Worm (Caenorhabditis elegans) whole organism, L4 larva: Measurements from ENCODE around the gene ZK822.1.

Source experiments
- D1046.2 ChIP-seq: fragments of 200-800 bp; sonication (Bioruptor generic); IDR thresholded peaks from 2 replicates; pipeline ENCODE4 v1.3.6; 2022; ENCODE audit warnings: missing genetic modification characterization, missing compliant biosample characterization
- F26F4.8 ChIP-seq: fragments of 200-800 bp; sonication (Bioruptor generic); conservative IDR thresholded peaks from 2 replicates; pipeline ENCODE4 v1.3.6; 2022; ENCODE audit warnings: missing genetic modification characterization, missing compliant biosample characterization
- F37D6.2 ChIP-seq: sonication (generic microtip); optimal IDR thresholded peaks from 2 replicates; lab custom pipeline; 2016; ENCODE audit warnings: mild to moderate bottlenecking, missing genetic modification characterization, missing compliant biosample characterization
- F44E2.7 ChIP-seq: fragments of 200-800 bp; sonication (Bioruptor generic); IDR thresholded peaks from 2 replicates; pipeline ENCODE4 v2.1.2; 2022; ENCODE audit warnings: missing genetic modification characterization, missing compliant biosample characterization
- F49E8.2 ChIP-seq: sonication (generic microtip); optimal IDR thresholded peaks from 2 replicates; lab custom pipeline; 2016; ENCODE audit warnings: missing compliant biosample characterization, mild to moderate bottlenecking, missing genetic modification characterization, borderline replicate concordance
- Y5F2A.4 ChIP-seq: fragments of 200-800 bp; sonication (Bioruptor generic); optimal IDR thresholded peaks from 2 replicates; lab custom pipeline; 2018; ENCODE audit warnings: mild to moderate bottlenecking, missing genetic modification characterization, missing compliant biosample characterization
- ZK337.2 ChIP-seq: fragments of 200-800 bp; sonication (Bioruptor generic); IDR thresholded peaks from 2 replicates; pipeline ENCODE4 v1.3.6; 2022; ENCODE audit warnings: missing genetic modification reagents, missing genetic modification characterization, missing compliant biosample characterization
- aha-1 ChIP-seq: fragments of 150-350 bp; peaks from one replicate; lab custom pipeline; 2014; ENCODE audit warnings: missing biosample characterization, missing genetic modification characterization
- ama-1 ChIP-seq: fragments of 150-350 bp; optimal IDR thresholded peaks from 2 replicates; lab custom pipeline; 2014; ENCODE audit warnings: inconsistent platforms, mixed read lengths
- arid-1 ChIP-seq: fragments of 200-800 bp; sonication (Bioruptor generic); conservative IDR thresholded peaks from 2 replicates; pipeline ENCODE4 v1.3.6; 2022; ENCODE audit warnings: missing genetic modification reagents, missing genetic modification characterization, missing compliant biosample characterization
- ceh-28 ChIP-seq: fragments of 150-350 bp; optimal IDR thresholded peaks from 2 replicates; lab custom pipeline; 2014; ENCODE audit warnings: missing biosample characterization, missing genetic modification reagents, missing genetic modification characterization
- ceh-82 ChIP-seq: sonication (generic microtip); optimal IDR thresholded peaks from 2 replicates; lab custom pipeline; 2017; ENCODE audit warnings: missing biosample characterization, missing genetic modification characterization
- daf-16 ChIP-seq, 3 experiments: sonication (generic microtip); optimal IDR thresholded peaks; 2 replicates each; lab custom pipeline; 2016 to 2017; ENCODE audit warnings: missing genetic modification characterization in 3 of 3, missing genetic modification reagents in 3 of 3, mild to moderate bottlenecking in 2 of 3, missing compliant biosample characterization in 2 of 3, missing biosample characterization in 1 of 3, moderate library complexity in 1 of 3
- dmd-6 ChIP-seq: fragments of 200-800 bp; sonication (Bioruptor generic); IDR thresholded peaks from 2 replicates; pipeline ENCODE4 v1.3.6; 2022; ENCODE audit warnings: missing genetic modification reagents, missing genetic modification characterization, missing compliant biosample characterization
- dpl-1 ChIP-seq: fragments of 150-350 bp; optimal IDR thresholded peaks from 2 replicates; lab custom pipeline; 2014; ENCODE audit warnings: missing biosample characterization, missing genetic modification reagents, missing genetic modification characterization
- egl-27 ChIP-seq: sonication (generic microtip); optimal IDR thresholded peaks from 3 replicates; lab custom pipeline; 2017; ENCODE audit warnings: missing biosample characterization, missing genetic modification reagents, missing genetic modification characterization
- gei-8 ChIP-seq: fragments of 200-800 bp; sonication (Bioruptor generic); optimal IDR thresholded peaks from 2 replicates; lab custom pipeline; 2018; ENCODE audit warnings: mild to moderate bottlenecking, missing genetic modification characterization, missing compliant biosample characterization
- hlh-30 ChIP-seq: sonication (generic microtip); optimal IDR thresholded peaks from 2 replicates; lab custom pipeline; 2017; ENCODE audit warnings: antibody characterized with exemption, mild to moderate bottlenecking, missing genetic modification characterization, missing compliant biosample characterization; ENCODE audit not compliant: insufficient read depth
- lin-1 ChIP-seq: fragments of 200-800 bp; sonication (Bioruptor generic); IDR thresholded peaks from 2 replicates; pipeline ENCODE4 v1.3.6; 2022; ENCODE audit warnings: missing genetic modification reagents, missing genetic modification characterization, missing compliant biosample characterization
- lin-13 ChIP-seq: fragments of 150-350 bp; optimal IDR thresholded peaks from 2 replicates; lab custom pipeline; 2014; ENCODE audit warnings: missing biosample characterization, missing genetic modification reagents, missing genetic modification characterization
- lir-3 ChIP-seq: sonication (generic microtip); optimal IDR thresholded peaks from 2 replicates; lab custom pipeline; 2016; ENCODE audit warnings: mild to moderate bottlenecking, missing genetic modification characterization, missing compliant biosample characterization
- madf-9 ChIP-seq: fragments of 200-800 bp; sonication (Bioruptor generic); conservative IDR thresholded peaks from 2 replicates; pipeline ENCODE4 v1.3.6; 2022; ENCODE audit warnings: missing genetic modification reagents, missing genetic modification characterization, missing compliant biosample characterization
- nhr-10 ChIP-seq: fragments of 150-350 bp; optimal IDR thresholded peaks from 2 replicates; lab custom pipeline; 2014; ENCODE audit warnings: missing biosample characterization, missing genetic modification characterization
- nhr-102 ChIP-seq: sonication (generic microtip); optimal IDR thresholded peaks from 2 replicates; lab custom pipeline; 2016; ENCODE audit warnings: mild to moderate bottlenecking, missing genetic modification characterization, moderate library complexity, missing compliant biosample characterization
- nhr-11 ChIP-seq: fragments of 150-350 bp; optimal IDR thresholded peaks from 2 replicates; lab custom pipeline; 2014; ENCODE audit warnings: missing biosample characterization, missing genetic modification characterization
- nhr-111 ChIP-seq: fragments of 200-800 bp; sonication (Bioruptor generic); optimal IDR thresholded peaks from 2 replicates; lab custom pipeline; 2018; ENCODE audit warnings: mild to moderate bottlenecking, missing genetic modification characterization, missing compliant biosample characterization
- nhr-42 ChIP-seq: fragments of 200-800 bp; sonication (Bioruptor generic); IDR thresholded peaks from 2 replicates; pipeline ENCODE4 v1.3.6; 2022; ENCODE audit warnings: missing genetic modification characterization, missing compliant biosample characterization
- nhr-48 ChIP-seq: sonication (generic microtip); optimal IDR thresholded peaks from 2 replicates; lab custom pipeline; 2016; ENCODE audit warnings: mild to moderate bottlenecking, missing genetic modification characterization, missing compliant biosample characterization
- nhr-77 ChIP-seq: fragments of 150-350 bp; optimal IDR thresholded peaks from 2 replicates; lab custom pipeline; 2014; ENCODE audit warnings: missing biosample characterization, missing genetic modification characterization
- set-16 ChIP-seq: fragments of 200-800 bp; sonication (Bioruptor generic); IDR thresholded peaks from 2 replicates; pipeline ENCODE4 v1.3.6; 2022; ENCODE audit warnings: missing genetic modification reagents, missing genetic modification characterization, missing compliant biosample characterization
- skn-1 ChIP-seq: fragments of 150-350 bp; optimal IDR thresholded peaks from 2 replicates; lab custom pipeline; 2014; ENCODE audit warnings: missing biosample characterization, missing genetic modification characterization
- snpc-1.2 ChIP-seq: fragments of 200-800 bp; sonication (Bioruptor generic); IDR thresholded peaks from 2 replicates; pipeline ENCODE4 v1.3.6; 2022; ENCODE audit warnings: missing genetic modification reagents, missing genetic modification characterization, missing compliant biosample characterization
- snpc-4 ChIP-seq: fragments of 150-350 bp; optimal IDR thresholded peaks from 2 replicates; lab custom pipeline; 2014; ENCODE audit warnings: missing biosample characterization, missing genetic modification characterization
- spr-1 ChIP-seq: sonication (generic microtip); optimal IDR thresholded peaks from 2 replicates; lab custom pipeline; 2016; ENCODE audit warnings: mild to moderate bottlenecking, missing genetic modification characterization, missing compliant biosample characterization
- unc-130 ChIP-seq: sonication (generic microtip); optimal IDR thresholded peaks from 2 replicates; lab custom pipeline; 2016; ENCODE audit warnings: missing genetic modification reagents, missing genetic modification characterization, missing compliant biosample characterization
- unc-62 ChIP-seq, 3 experiments: fragments of 150-350 bp in 1 of 3; sonication (generic microtip); optimal IDR thresholded peaks in 2 of 3; peaks in 1 of 3; 1 replicate in 1 of 3; 2 replicates in 2 of 3; lab custom pipeline; 2014 to 2017; ENCODE audit warnings: missing biosample characterization in 3 of 3, missing genetic modification characterization in 3 of 3, missing genetic modification reagents in 3 of 3, missing genotype in 1 of 3
- zag-1 ChIP-seq: fragments of 150-350 bp; optimal IDR thresholded peaks from 2 replicates; lab custom pipeline; 2014; ENCODE audit warnings: missing biosample characterization, missing genetic modification characterization
- zfp-3 ChIP-seq: fragments of 200-800 bp; sonication (Bioruptor generic); conservative IDR thresholded peaks from 2 replicates; pipeline ENCODE4 v1.3.6; 2022; ENCODE audit warnings: missing genetic modification reagents, missing genetic modification characterization, missing compliant biosample characterization
- ztf-11 ChIP-seq: fragments of 150-350 bp; optimal IDR thresholded peaks from 2 replicates; lab custom pipeline; 2014; ENCODE audit warnings: missing biosample characterization, missing genetic modification characterization

The ZK822.1 gene

DNA sequence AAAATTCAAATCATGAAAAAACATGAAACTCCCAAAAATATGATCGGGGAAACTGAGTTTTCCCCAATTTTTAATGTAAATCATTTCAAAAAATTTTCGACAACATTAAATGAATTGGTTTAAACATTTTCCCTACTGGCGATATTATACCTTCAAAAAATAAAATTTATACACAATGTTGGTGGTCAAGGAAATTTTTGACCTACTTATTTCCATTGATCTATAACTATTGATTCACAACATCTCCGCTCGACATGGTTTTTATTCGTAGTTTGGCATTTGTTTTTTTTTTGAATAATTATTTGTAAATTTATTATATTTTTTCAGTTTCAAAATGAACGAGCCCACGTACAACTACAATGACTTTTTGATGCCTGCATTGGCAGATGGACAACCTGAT lies 28.3 kb upstream of the ZK822.1 start, which contains the start of gene tbx-36:
tbx-36 (plus strand) TSS at position 301 of the 400 bp plus-strand sequence.
- TF ChIP-seq aha-1 (tag; lab: Kevin White, UChicago): peak; percentile 56
- TF ChIP-seq snpc-4 (tag; lab: Kevin White, UChicago): no peak

DNA sequence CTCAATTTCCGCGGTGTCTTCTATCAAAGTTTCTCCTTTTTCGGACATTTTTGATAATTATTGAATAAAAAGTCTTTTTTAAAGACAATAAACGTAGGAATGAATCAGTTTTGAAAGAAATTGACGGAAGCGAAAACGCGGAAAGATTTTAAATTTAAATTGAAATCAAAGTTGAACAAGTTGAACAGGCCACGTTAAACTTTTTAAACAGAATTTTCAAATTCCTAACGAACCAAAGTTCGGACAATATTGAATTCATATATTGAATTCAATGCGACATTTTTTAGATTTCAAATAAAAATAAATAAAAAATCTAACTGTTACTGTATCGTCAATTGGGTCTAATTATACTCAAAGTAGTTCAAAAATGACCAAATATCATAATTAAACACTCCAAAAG lies 27.8 kb upstream of the ZK822.1 start, which contains the start of gene hdl-1:
hdl-1 (minus strand) TSS at position 101 of the 400 bp plus-strand sequence.
- TF ChIP-seq zfp-3 (GFP tag; lab: Robert Waterston, UW) (no peak), dpl-1 (GFP tag; lab: Kevin White, UChicago) (no peak), egl-27 (no peak), dmd-6 (GFP tag; lab: Robert Waterston, UW) (no peak), F26F4.8 (GFP tag; lab: Robert Waterston, UW) (no peak), ZK337.2 (no peak), ztf-11 (tag; lab: Kevin White, UChicago) (no peak), F44E2.7 (GFP tag; lab: Robert Waterston, UW) (no peak), daf-16 (GFP tag; optimal IDR thresholded peaks at IDR 0.05; lab: Kevin White, UChicago) (no peak), daf-16 (tag; optimal IDR thresholded peaks at IDR 0.05; lab: Kevin White, UChicago) (no peak), lin-13 (GFP tag; lab: Kevin White, UChicago) (no peak), nhr-42 (no peak), unc-62 (GFP tag; optimal IDR thresholded peaks at IDR 0.05 in 1 of 2; lab: Kevin White, UChicago) (no peak), unc-62 (tag; optimal IDR thresholded peaks at IDR 0.05; lab: Kevin White, UChicago) (no peak), zag-1 (tag; lab: Kevin White, UChicago) (no peak), lin-1 (GFP tag; lab: Robert Waterston, UW) (no peak), unc-130 (GFP tag; lab: Kevin White, UChicago) (no peak), ceh-28 (tag; lab: Kevin White, UChicago) (no peak), ama-1 (lab: Kevin White, UChicago) (no peak), arid-1 (GFP tag; lab: Robert Waterston, UW) (no peak), aha-1 (tag; lab: Kevin White, UChicago) (no peak)

DNA sequence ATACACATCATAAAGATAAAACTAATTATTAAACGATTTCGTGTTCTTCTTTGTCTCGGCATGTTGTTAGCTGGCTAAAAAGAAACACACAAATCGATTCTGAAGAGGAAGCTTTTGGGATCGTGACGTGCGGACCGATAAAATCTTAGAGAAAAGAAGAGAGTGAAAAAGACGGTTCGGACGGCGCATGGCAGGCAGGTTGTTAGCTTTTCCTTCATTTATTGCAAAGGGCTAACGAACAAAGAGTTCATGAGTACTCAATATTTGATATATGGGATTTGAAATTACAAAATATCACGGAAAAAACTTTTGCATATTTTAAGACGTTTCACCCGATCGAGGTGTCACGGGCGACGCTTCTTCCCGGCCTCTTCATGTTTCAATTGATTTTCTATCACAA lies 23.7 kb upstream of the ZK822.1 start, which contains the start of gene ZK829.3:
ZK829.3 (minus strand) TSS at position 101 of the 400 bp plus-strand sequence.
- TF ChIP-seq nhr-111 (no peak), zfp-3 (GFP tag; lab: Robert Waterston, UW) (no peak), lin-1 (GFP tag; lab: Robert Waterston, UW) (no peak), D1046.2 (GFP tag; lab: Robert Waterston, UW) (no peak), skn-1 (tag; lab: Kevin White, UChicago) (no peak), Y5F2A.4 (no peak), snpc-1.2 (GFP tag; lab: Robert Waterston, UW) (no peak), snpc-4 (tag; lab: Kevin White, UChicago) (no peak), set-16 (GFP tag; lab: Robert Waterston, UW) (no peak), dpl-1 (GFP tag; lab: Kevin White, UChicago) (no peak), ztf-11 (tag; lab: Kevin White, UChicago) (no peak), egl-27 (no peak), F49E8.2 (tag; lab: Kevin White, UChicago) (no peak), zag-1 (tag; lab: Kevin White, UChicago) (no peak)

- no peak for TF ChIP-seq nhr-102 (tag; lab: Kevin White, UChicago)
- TF ChIP-seq set-16 (GFP tag; lab: Robert Waterston, UW): no peak
- no peak for TF ChIP-seq nhr-48 (tag; lab: Kevin White, UChicago)
- TF ChIP-seq lir-3 (tag; lab: Kevin White, UChicago): no peak
- no peak for TF ChIP-seq F26F4.8 (GFP tag; lab: Robert Waterston, UW)
- TF ChIP-seq gei-8 (GFP tag; lab: Kevin White, UChicago): no peak
- TF ChIP-seq nhr-10: no peak
- TF ChIP-seq nhr-11 (tag; lab: Kevin White, UChicago): no peak
- TF ChIP-seq ceh-82 (tag; lab: Kevin White, UChicago): no peak
- TF ChIP-seq lin-13 (GFP tag; lab: Kevin White, UChicago): no peak
- no peak for TF ChIP-seq madf-9 (GFP tag; lab: Robert Waterston, UW)
- no peak for TF ChIP-seq spr-1 (tag; lab: Kevin White, UChicago)
- no peak for TF ChIP-seq hlh-30 (tag; lab: Kevin White, UChicago)
- TF ChIP-seq unc-62 (GFP tag; optimal IDR thresholded peaks at IDR 0.05 in 1 of 2; lab: Kevin White, UChicago): no peak
- no peak for TF ChIP-seq unc-62 (tag; optimal IDR thresholded peaks at IDR 0.05; lab: Kevin White, UChicago)
- TF ChIP-seq nhr-77 (tag; lab: Kevin White, UChicago): no peak
- no peak for TF ChIP-seq F37D6.2 (tag; lab: Kevin White, UChicago)
Measured at ce11 chrIV:11942313-11942712, 20.4 kb upstream of the ZK822.1 start, which contains the start of gene ZK829.1. Gene ZK829.1, minus strand, starts transcription at chrIV:11942413.
